Fruit fly (Drosophila melanogaster): ENCODE results near the gene Wdr24.

Wdr24 gene

DNA sequence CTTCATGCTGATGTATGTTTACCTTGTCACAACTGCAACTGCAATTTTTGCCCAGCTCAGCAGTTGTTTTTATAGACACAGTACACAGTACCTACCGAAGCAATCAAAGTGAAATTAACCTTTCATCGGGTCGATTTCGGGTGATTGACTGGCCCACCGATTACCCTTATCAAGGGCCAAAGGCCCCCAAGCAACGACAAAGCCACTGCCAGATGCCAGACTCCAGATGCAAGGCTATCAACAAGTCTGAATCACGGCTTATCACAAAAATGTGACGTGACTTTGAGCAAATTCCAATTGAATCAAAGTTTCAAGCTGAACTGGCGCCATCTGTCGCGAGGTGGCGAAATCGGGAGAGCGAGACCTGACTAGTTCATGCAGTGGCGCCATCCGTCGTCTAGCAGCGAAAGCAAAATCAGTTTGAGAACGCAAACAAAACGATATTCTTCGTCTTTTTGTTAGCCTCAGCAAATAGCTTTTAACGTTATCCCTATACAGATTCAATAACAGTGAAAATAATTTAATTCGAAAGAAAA is 28.0 kb downstream of the Wdr24 start, which contains the start of gene Obp99b (continued):
- peak; percentile 40 for TF ChIP-seq Nf-YB (GFP tag; optimal IDR thresholded peaks at IDR 0.05)
- TF ChIP-seq mirr (GFP tag; optimal IDR thresholded peaks at IDR 0.05): peak; percentile 88
- TF ChIP-seq zf30C (GFP tag; optimal IDR thresholded peaks at IDR 0.05): peak; percentile 15
- TF ChIP-seq pb (GFP tag; optimal IDR thresholded peaks at IDR 0.05): peak; percentile 94
- no peak for TF ChIP-seq usp (GFP tag; optimal IDR thresholded peaks at IDR 0.05)
- TF ChIP-seq ssp (GFP tag; IDR thresholded peaks at IDR 0.05): peak; percentile 67
- peak; percentile 20 for TF ChIP-seq CG3163 (GFP tag; optimal IDR thresholded peaks at IDR 0.05)
- TF ChIP-seq CG15514 (GFP tag; optimal IDR thresholded peaks at IDR 0.05): peak; percentile 67
- no peak for TF ChIP-seq sima (GFP tag; optimal IDR thresholded peaks at IDR 0.05)
- TF ChIP-seq Rx (GFP tag; IDR thresholded peaks at IDR 0.05): peak; percentile 69
- no peak for TF ChIP-seq HLH4C (GFP tag; IDR thresholded peaks at IDR 0.05; ENCODE audit: partially characterized antibody)
- TF ChIP-seq gcm (GFP tag; optimal IDR thresholded peaks at IDR 0.05): peak; percentile 58
- TF ChIP-seq CG2129 (GFP tag; IDR thresholded peaks at IDR 0.05; ENCODE audit: partially characterized antibody): no peak
- peak; percentile 70 for TF ChIP-seq CG17568 (GFP tag; optimal IDR thresholded peaks at IDR 0.05)
- TF ChIP-seq CG17359 (tag; optimal IDR thresholded peaks at IDR 0.05): peak; percentile 80
- TF ChIP-seq CG15269 (tag; optimal IDR thresholded peaks at IDR 0.05): peak; percentile 73
- no peak for TF ChIP-seq CG42726 (GFP tag; IDR thresholded peaks at IDR 0.05; ENCODE audit: partially characterized antibody)
- no peak for TF ChIP-seq pzg (GFP tag; optimal IDR thresholded peaks at IDR 0.05)
- TF ChIP-seq CG2875 (GFP tag; optimal IDR thresholded peaks at IDR 0.05): peak; percentile 90
- TF ChIP-seq B-H2 (GFP tag; optimal IDR thresholded peaks at IDR 0.05): peak; percentile 27
- peak; percentile 84 for TF ChIP-seq Hsf (GFP tag; optimal IDR thresholded peaks at IDR 0.05)
- 0 out of 2 replicates have a peak, but pooled peaks have one; percentile 10 for TF ChIP-seq Dref (GFP tag; IDR thresholded peaks at IDR 0.05)
- peak; percentile 63 for TF ChIP-seq Dad (GFP tag; optimal IDR thresholded peaks at IDR 0.05)
- TF ChIP-seq CG11723 (GFP tag; optimal IDR thresholded peaks at IDR 0.05): peak; percentile 70
- TF ChIP-seq Lpt (GFP tag; optimal IDR thresholded peaks at IDR 0.05): no peak
- peak; percentile 86 for TF ChIP-seq tin (GFP tag; optimal IDR thresholded peaks at IDR 0.05)
- peak; percentile 91 for TF ChIP-seq CG6254 (GFP tag; optimal IDR thresholded peaks at IDR 0.05)
- TF ChIP-seq nerfin-2 (GFP tag; IDR thresholded peaks at IDR 0.05; ENCODE audit: partially characterized antibody): no peak
- TF ChIP-seq chinmo (GFP tag; IDR thresholded peaks at IDR 0.05; ENCODE audit: partially characterized antibody): peak; percentile 61; the same call in 1 of the 4 replicates
- peak; percentile 82 for TF ChIP-seq dmrt99B (tag; optimal IDR thresholded peaks at IDR 0.05)
- peak; percentile 14 for TF ChIP-seq CG31388 (GFP tag; optimal IDR thresholded peaks at IDR 0.05)
- TF ChIP-seq CG8924 (tag; optimal IDR thresholded peaks at IDR 0.05): peak; percentile 11
- peak; percentile 71 for TF ChIP-seq CG10366 (GFP tag; IDR thresholded peaks at IDR 0.05)
- 0 out of 3 replicates have a peak, but pooled peaks have one; percentile 54 for TF ChIP-seq CG11560 (tag; IDR thresholded peaks at IDR 0.05)
- TF ChIP-seq CG9727 (GFP tag; optimal IDR thresholded peaks at IDR 0.05): peak; percentile 73
- TF ChIP-seq CG4617 (GFP tag; optimal IDR thresholded peaks at IDR 0.05; ENCODE audit: borderline replicate concordance): peak; percentile 27
- TF ChIP-seq dmrt11E (tag; optimal IDR thresholded peaks at IDR 0.05): peak; percentile 65
- TF ChIP-seq CG7745 (tag; optimal IDR thresholded peaks at IDR 0.05): peak; percentile 49
- TF ChIP-seq phol (tag; optimal IDR thresholded peaks at IDR 0.05): peak; percentile 51
- peak; percentile 9 for TF ChIP-seq Sry-δ (GFP tag; optimal IDR thresholded peaks at IDR 0.05)
- TF ChIP-seq CG16813 (GFP tag; IDR thresholded peaks at IDR 0.05; ENCODE audit: partially characterized antibody): no peak
- TF ChIP-seq btn (GFP tag; optimal IDR thresholded peaks at IDR 0.05): peak; percentile 83
- no peak for TF ChIP-seq corto (GFP tag; optimal IDR thresholded peaks at IDR 0.05)
- TF ChIP-seq Lim3 (GFP tag; IDR thresholded peaks at IDR 0.05): no peak
- TF ChIP-seq tap (tag; optimal IDR thresholded peaks at IDR 0.05): peak; percentile 46
- TF ChIP-seq Hey (tag; optimal IDR thresholded peaks at IDR 0.05): peak; percentile 51
- TF ChIP-seq B-H1 (GFP tag; IDR thresholded peaks at IDR 0.05): peak; percentile 61; the same call in 2 of the 3 replicates
- TF ChIP-seq HLHmδ (GFP tag; optimal IDR thresholded peaks at IDR 0.05): peak; percentile 99
- peak; percentile 66 for TF ChIP-seq CG9817 (tag; optimal IDR thresholded peaks at IDR 0.05)
